Worm (Caenorhabditis elegans) whole organism, mixed stage, embryonic: Measurements from ENCODE around the gene sir-2.1.

ENCODE experiments used
- lsy-2 ChIP-seq: fragments of 150-350 bp; optimal IDR thresholded peaks from 2 replicates; lab custom pipeline; 2014; ENCODE audit warnings: missing biosample characterization, missing genetic modification characterization
- unc-39 ChIP-seq: fragments of 150-350 bp; optimal IDR thresholded peaks from 2 replicates; lab custom pipeline; 2014; ENCODE audit warnings: missing biosample characterization, missing genetic modification characterization

DNA sequence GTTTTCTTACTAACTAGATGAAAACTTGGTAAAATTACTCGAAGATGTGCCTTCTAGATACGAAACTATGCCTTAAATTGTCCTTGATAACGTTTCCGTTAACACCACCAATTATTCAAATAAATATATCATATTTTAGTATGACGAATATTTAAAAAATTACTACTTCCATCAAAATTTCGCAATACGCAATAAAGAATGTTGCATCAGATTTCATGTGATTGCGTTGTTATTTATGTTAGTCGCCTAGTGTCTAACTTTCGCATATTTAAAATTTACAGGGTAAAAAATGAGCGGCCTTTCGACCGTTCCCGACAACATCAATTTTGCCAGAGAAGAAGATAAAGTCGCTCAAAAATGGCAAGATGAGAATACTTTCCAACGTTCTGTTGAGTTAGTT, 2.3 kb upstream of the sir-2.1 start, which contains the start of gene iars-1:
- TF ChIP-seq unc-39 (tag; lab: Kevin White, UChicago), result no peak
- TF ChIP-seq lsy-2 (tag; lab: Kevin White, UChicago), result no peak
